Fruit fly (Drosophila melanogaster) ovary, adult (tissue): Measurements from ENCODE around the gene CG42486.

Experiments
- CG17801 ChIP-seq: fragments of 200-800 bp; optimal IDR thresholded peaks from 2 replicates; lab custom pipeline; 2019; ENCODE audit warnings: missing biosample characterization, mild to moderate bottlenecking, missing genetic modification characterization, moderate library complexity; ENCODE audit not compliant: partially characterized antibody

CG42486 gene

dm6 chr2L:11813665-11814087 lies 29.3 kb upstream of the CG42486 start, which contains the start of gene CycY:
TSS of gene CycY (minus strand) at chr2L:11813780.
- TF ChIP-seq CG17801 (GFP tag; lab: Kevin White, UChicago), result no peak

dm6 chr2L:11816376-11816775 lies 26.6 kb upstream of the CG42486 start:
- no peak for TF ChIP-seq CG17801 (GFP tag; lab: Kevin White, UChicago)

dm6 chr2L:11823470-11824162 lies 19.3 kb upstream of the CG42486 start:
- TF ChIP-seq CG17801 (GFP tag; lab: Kevin White, UChicago), result no peak

- no peak for TF ChIP-seq CG17801 (GFP tag; lab: Kevin White, UChicago)
Observed at dm6 chr2L:11829277-11829676, 13.7 kb upstream of the CG42486 start, which contains the start of gene esc. TSS of gene esc (minus strand) at chr2L:11829405.

- TF ChIP-seq CG17801 (GFP tag; lab: Kevin White, UChicago), result no peak
Observed at dm6 chr2L:11833786-11834185, 9.2 kb upstream of the CG42486 start, which contains the start of gene CG45011. TSS of gene CG45011 (plus strand) at chr2L:11834086.

dm6 chr2L:11834308-11834707 lies 8.6 kb upstream of the CG42486 start, which contains the start of gene CG45012:
TSS of gene CG45012 (plus strand) at chr2L:11834608.
- TF ChIP-seq CG17801 (GFP tag; lab: Kevin White, UChicago), result no peak

- TF ChIP-seq CG17801 (GFP tag; lab: Kevin White, UChicago), result no peak
Observed at dm6 chr2L:11836943-11837342, 6.0 kb upstream of the CG42486 start, which contains the start of gene Sfp33A4. TSS of gene Sfp33A4 (plus strand) at chr2L:11837243.

- no peak for TF ChIP-seq CG17801 (GFP tag; lab: Kevin White, UChicago)
Observed at dm6 chr2L:11837413-11837812, 5.5 kb upstream of the CG42486 start, which contains the start of gene Sfp33A2. TSS of gene Sfp33A2 (plus strand) at chr2L:11837713.

dm6 chr2L:11839612-11840011 lies 3.3 kb upstream of the CG42486 start, which contains the start of gene Sfp33A3:
TSS of gene Sfp33A3 (plus strand) at chr2L:11839912.
- TF ChIP-seq CG17801 (GFP tag; lab: Kevin White, UChicago), result no peak

dm6 chr2L:11840391-11840790 lies 2.5 kb upstream of the CG42486 start, which contains the start of gene CG31704:
TSS of gene CG31704 (plus strand) at chr2L:11840691.
- TF ChIP-seq CG17801 (GFP tag; lab: Kevin White, UChicago), result no peak

- TF ChIP-seq CG17801 (GFP tag; lab: Kevin White, UChicago), result no peak
Observed at dm6 chr2L:11841538-11841937, 1.4 kb upstream of the CG42486 start.

dm6 chr2L:11844278-11844677 lies 1.3 kb downstream of the CG42486 start:
- no peak for TF ChIP-seq CG17801 (GFP tag; lab: Kevin White, UChicago)

- no peak for TF ChIP-seq CG17801 (GFP tag; lab: Kevin White, UChicago)
Observed at dm6 chr2L:11845159-11845788, 2.3 kb downstream of the CG42486 start.

- TF ChIP-seq CG17801 (GFP tag; lab: Kevin White, UChicago), result no peak
Observed at dm6 chr2L:11846926-11847325, 4.0 kb downstream of the CG42486 start, which contains the start of gene Mal-B1. TSS of gene Mal-B1 (plus strand) at chr2L:11847226.

- no peak for TF ChIP-seq CG17801 (GFP tag; lab: Kevin White, UChicago)
Observed at dm6 chr2L:11849658-11850057, 6.7 kb downstream of the CG42486 start, which contains the start of gene Mal-B2. TSS of gene Mal-B2 (plus strand) at chr2L:11849958.
